Worm (Caenorhabditis elegans): ENCODE data around the gene cif-1.

The cif-1 gene

ce11 chrIV:4669242-4669641 lies 41.3 kb downstream of the cif-1 start, which contains the start of gene F29B9.12:
TSS of gene F29B9.12 (plus strand) at chrIV:4669542.
- no peak for TF ChIP-seq lsy-2 (tag; optimal IDR thresholded peaks at IDR 0.05)
- TF ChIP-seq nhr-129 (tag; optimal IDR thresholded peaks at IDR 0.05): no peak
- TF ChIP-seq lin-11 (tag; optimal IDR thresholded peaks at IDR 0.05): no peak
- TF ChIP-seq nhr-25 (tag; optimal IDR thresholded peaks at IDR 0.05): no peak
- TF ChIP-seq zag-1 (tag; optimal IDR thresholded peaks at IDR 0.05): no peak

ce11 chrIV:4667835-4668234 lies 42.7 kb downstream of the cif-1 start:
- TF ChIP-seq ZK546.5 (tag; optimal IDR thresholded peaks at IDR 0.05) (no peak), lin-13 (GFP tag; optimal IDR thresholded peaks at IDR 0.05) (no peak), F13H6.1 (tag; optimal IDR thresholded peaks at IDR 0.05) (no peak), aly-2 (tag; optimal IDR thresholded peaks at IDR 0.05) (no peak), peb-1 (tag; optimal IDR thresholded peaks at IDR 0.05) (no peak), alr-1 (tag; optimal IDR thresholded peaks at IDR 0.05) (no peak), C34F6.9 (tag; optimal IDR thresholded peaks at IDR 0.05) (no peak), unc-39 (tag; optimal IDR thresholded peaks at IDR 0.05) (no peak), fos-1 (tag; optimal IDR thresholded peaks at IDR 0.05) (no peak), egl-27 (tag; optimal IDR thresholded peaks at IDR 0.05) (no peak), blmp-1 (tag; optimal IDR thresholded peaks at IDR 0.05; ENCODE audit: insufficient read depth) (no peak), ztf-4 (tag; optimal IDR thresholded peaks at IDR 0.05) (no peak), lsy-2 (tag; optimal IDR thresholded peaks at IDR 0.05) (no peak), elt-1 (tag; optimal IDR thresholded peaks at IDR 0.05) (no peak), skn-1 (tag; optimal IDR thresholded peaks at IDR 0.05) (no peak), mab-5 (tag; optimal IDR thresholded peaks at IDR 0.05) (no peak)

- TF ChIP-seq crh-2 (tag; optimal IDR thresholded peaks at IDR 0.05) (no peak), nhr-129 (tag; optimal IDR thresholded peaks at IDR 0.05) (no peak), ceh-16 (tag; optimal IDR thresholded peaks at IDR 0.05) (no peak), nhr-25 (tag; optimal IDR thresholded peaks at IDR 0.05) (no peak), mab-5 (tag; optimal IDR thresholded peaks at IDR 0.05) (no peak), unc-62 (GFP tag; optimal IDR thresholded peaks at IDR 0.05) (no peak), mdl-1 (tag; optimal IDR thresholded peaks at IDR 0.05) (no peak), alr-1 (tag; optimal IDR thresholded peaks at IDR 0.05) (no peak), snpc-4 (tag; optimal IDR thresholded peaks at IDR 0.05) (no peak), gmeb-1 (tag; optimal IDR thresholded peaks at IDR 0.05) (no peak), mbf-1 (tag; optimal IDR thresholded peaks at IDR 0.05) (no peak), peb-1 (tag; optimal IDR thresholded peaks at IDR 0.05) (no peak), fos-1 (tag; optimal IDR thresholded peaks at IDR 0.05) (no peak), nhr-6 (tag; optimal IDR thresholded peaks at IDR 0.05) (no peak), skn-1 (tag; optimal IDR thresholded peaks at IDR 0.05) (no peak), dmd-4 (tag; optimal IDR thresholded peaks at IDR 0.05) (no peak), sma-9 (GFP tag; optimal IDR thresholded peaks at IDR 0.05) (no peak), sma-9 (tag; optimal IDR thresholded peaks at IDR 0.05) (no peak), aly-2 (tag; optimal IDR thresholded peaks at IDR 0.05) (no peak), R02D3.7 (tag; optimal IDR thresholded peaks at IDR 0.05) (no peak), lin-13 (GFP tag; optimal IDR thresholded peaks at IDR 0.05) (no peak)
These were observed 43.2 kb downstream of the cif-1 start for ce11 chrIV:4667383-4667782.

- TF ChIP-seq ceh-16 (tag; optimal IDR thresholded peaks at IDR 0.05): no peak
- TF ChIP-seq ama-1 (optimal IDR thresholded peaks at IDR 0.05): no peak
- no peak for TF ChIP-seq nhr-237 (tag; optimal IDR thresholded peaks at IDR 0.05)
- no peak for TF ChIP-seq ztf-4 (tag; optimal IDR thresholded peaks at IDR 0.05)
- TF ChIP-seq ztf-11 (tag; optimal IDR thresholded peaks at IDR 0.05): no peak
- TF ChIP-seq nhr-10 (tag; optimal IDR thresholded peaks at IDR 0.05): no peak
- no peak for TF ChIP-seq zag-1 (tag; optimal IDR thresholded peaks at IDR 0.05)
- TF ChIP-seq alr-1 (tag; optimal IDR thresholded peaks at IDR 0.05): no peak
- TF ChIP-seq mbf-1 (tag; optimal IDR thresholded peaks at IDR 0.05): no peak
- TF ChIP-seq egl-27 (tag; optimal IDR thresholded peaks at IDR 0.05): no peak
- no peak for TF ChIP-seq gmeb-1 (tag; optimal IDR thresholded peaks at IDR 0.05)
- no peak for TF ChIP-seq skn-1 (tag; optimal IDR thresholded peaks at IDR 0.05)
- TF ChIP-seq nhr-11 (tag; optimal IDR thresholded peaks at IDR 0.05): no peak
- no peak for TF ChIP-seq nhr-12 (tag; optimal IDR thresholded peaks at IDR 0.05)
These were observed 45.5 kb downstream of the cif-1 start, which contains the start of gene F29B9.1 for ce11 chrIV:4665079-4665478. TSS of gene F29B9.1 (plus strand) at chrIV:4665379.

Measured in whole organism, L2 larva.